Worm (Caenorhabditis elegans) whole organism, young adult: Measurements from ENCODE around the gene F21E9.2.

ENCODE experiments used
- D2030.7 ChIP-seq: fragments of 200-800 bp; sonication (Bioruptor generic); IDR thresholded peaks from 2 replicates; pipeline ENCODE4 v1.3.6; 2022; ENCODE audit warnings: missing genetic modification reagents, missing genetic modification characterization, missing compliant biosample characterization
- F10E7.11 ChIP-seq: sonication (generic microtip); optimal IDR thresholded peaks from 2 replicates; lab custom pipeline; 2017; ENCODE audit warnings: mild to moderate bottlenecking, missing genetic modification characterization, moderate library complexity, missing compliant biosample characterization
- F33H1.4 ChIP-seq: fragments of 200-800 bp; sonication (Bioruptor generic); IDR thresholded peaks from 2 replicates; pipeline ENCODE4 v1.3.6; 2022; ENCODE audit warnings: missing genetic modification reagents, missing genetic modification characterization, missing compliant biosample characterization
- F37B4.10 ChIP-seq: fragments of 200-800 bp; sonication (Bioruptor generic); IDR thresholded peaks from 2 replicates; pipeline ENCODE4 v1.3.6; 2022; ENCODE audit warnings: missing genetic modification characterization, missing compliant biosample characterization
- F52B5.7 ChIP-seq: sonication (generic microtip); optimal IDR thresholded peaks from 2 replicates; lab custom pipeline; 2016; ENCODE audit warnings: mild to moderate bottlenecking, missing genetic modification characterization, missing compliant biosample characterization
- K11D2.4 ChIP-seq: fragments of 200-800 bp; sonication (Bioruptor generic); IDR thresholded peaks from 2 replicates; pipeline ENCODE4 v1.3.6; 2022; ENCODE audit warnings: missing genetic modification reagents, missing genetic modification characterization, missing compliant biosample characterization
- T26A5.8 ChIP-seq: sonication (generic microtip); optimal IDR thresholded peaks from 2 replicates; lab custom pipeline; 2016; ENCODE audit warnings: missing genetic modification characterization, missing compliant biosample characterization
- Y95B8A.8 ChIP-seq: fragments of 200-800 bp; sonication (Bioruptor generic); IDR thresholded peaks from 2 replicates; pipeline ENCODE4 v1.3.6; 2022; ENCODE audit warnings: missing genetic modification reagents, missing genetic modification characterization, missing compliant biosample characterization
- aptf-2 ChIP-seq: fragments of 200-800 bp; sonication (Bioruptor generic); conservative IDR thresholded peaks from 2 replicates; pipeline ENCODE4 v1.3.6; 2022; ENCODE audit warnings: missing genetic modification reagents, missing genetic modification characterization, missing compliant biosample characterization
- aptf-3 ChIP-seq: fragments of 200-800 bp; sonication (Bioruptor generic); IDR thresholded peaks from 2 replicates; pipeline ENCODE4 v1.3.6; 2022; ENCODE audit warnings: missing genetic modification characterization, missing compliant biosample characterization
- atf-7 ChIP-seq: sonication (generic microtip); optimal IDR thresholded peaks from 2 replicates; lab custom pipeline; 2017; ENCODE audit warnings: mild to moderate bottlenecking, missing genetic modification characterization, missing compliant biosample characterization
- attf-3 ChIP-seq: fragments of 200-800 bp; sonication (Bioruptor generic); conservative IDR thresholded peaks from 2 replicates; pipeline ENCODE4 v1.3.6; 2022; ENCODE audit warnings: missing genetic modification reagents, missing genetic modification characterization, missing compliant biosample characterization
- attf-5 ChIP-seq: fragments of 200-800 bp; sonication (Bioruptor generic); optimal IDR thresholded peaks from 2 replicates; lab custom pipeline; 2018; ENCODE audit warnings: mild to moderate bottlenecking, missing genetic modification characterization, missing compliant biosample characterization
- bed-2 ChIP-seq: fragments of 200-800 bp; sonication (Bioruptor generic); IDR thresholded peaks from 2 replicates; pipeline ENCODE4 v1.3.6; 2022; ENCODE audit warnings: missing genetic modification reagents, missing genetic modification characterization, missing compliant biosample characterization
- cebp-1 ChIP-seq, 2 experiments: fragments of 200-800 bp in 1 of 2; sonication (Bioruptor generic) in 1 of 2; sonication (generic microtip) in 1 of 2; IDR thresholded peaks in 1 of 2; optimal IDR thresholded peaks in 1 of 2; 2 replicates each; pipeline versions ENCODE4 v1.3.6 to Lab custom; 2017 to 2022; ENCODE audit warnings: missing compliant biosample characterization in 2 of 2, missing genetic modification characterization in 2 of 2, mild to moderate bottlenecking in 1 of 2, missing genetic modification reagents in 1 of 2, moderate library complexity in 1 of 2
- cebp-2 ChIP-seq: fragments of 200-800 bp; sonication (Bioruptor generic); IDR thresholded peaks from 2 replicates; pipeline ENCODE4 v1.3.6; 2022; ENCODE audit warnings: missing genetic modification characterization, missing compliant biosample characterization
- chd-7 ChIP-seq: sonication (generic microtip); optimal IDR thresholded peaks from 2 replicates; lab custom pipeline; 2016; ENCODE audit warnings: mild to moderate bottlenecking, missing genetic modification characterization, moderate library complexity, missing compliant biosample characterization
- dox-1 ChIP-seq: fragments of 200-800 bp; sonication (Bioruptor generic); IDR thresholded peaks from 2 replicates; pipeline ENCODE4 v1.3.6; 2022; ENCODE audit warnings: missing genetic modification reagents, missing genetic modification characterization, missing compliant biosample characterization
- dpff-1 ChIP-seq: sonication (generic microtip); optimal IDR thresholded peaks from 2 replicates; lab custom pipeline; 2017; ENCODE audit warnings: mild to moderate bottlenecking, missing genetic modification characterization, missing compliant biosample characterization
- ekl-4 ChIP-seq: fragments of 200-800 bp; sonication (Bioruptor generic); IDR thresholded peaks from 2 replicates; pipeline ENCODE4 v1.3.6; 2022; ENCODE audit warnings: missing genetic modification reagents, missing genetic modification characterization, missing compliant biosample characterization
- hlh-26 ChIP-seq: fragments of 200-800 bp; sonication (Bioruptor generic); conservative IDR thresholded peaks from 2 replicates; pipeline ENCODE4 v1.3.6; 2022; ENCODE audit warnings: missing genetic modification reagents, missing genetic modification characterization, missing compliant biosample characterization
- hmg-1.2 ChIP-seq: fragments of 200-800 bp; sonication (Bioruptor generic); IDR thresholded peaks from 2 replicates; pipeline ENCODE4 v1.3.6; 2022; ENCODE audit warnings: missing genetic modification reagents, missing genetic modification characterization, missing compliant biosample characterization
- hmg-20 ChIP-seq: fragments of 200-800 bp; sonication (Bioruptor generic); IDR thresholded peaks from 2 replicates; pipeline ENCODE4 v1.3.6; 2022; ENCODE audit warnings: missing genetic modification reagents, missing genetic modification characterization, missing compliant biosample characterization
- lag-1 ChIP-seq: fragments of 200-800 bp; sonication (Bioruptor generic); IDR thresholded peaks from 2 replicates; pipeline ENCODE4 v1.3.6; 2022; ENCODE audit warnings: missing genetic modification reagents, missing genetic modification characterization, missing compliant biosample characterization
- let-526 ChIP-seq: fragments of 200-800 bp; sonication (Bioruptor generic); IDR thresholded peaks from 2 replicates; pipeline ENCODE4 v1.3.6; 2022; ENCODE audit warnings: missing genetic modification reagents, missing genetic modification characterization, missing compliant biosample characterization
- let-607 ChIP-seq, 2 experiments: fragments of 200-800 bp in 1 of 2; sonication (Bioruptor generic) in 1 of 2; sonication (generic microtip) in 1 of 2; optimal IDR thresholded peaks; 2 replicates each; lab custom pipeline; 2016 to 2018; ENCODE audit warnings: mild to moderate bottlenecking in 2 of 2, missing compliant biosample characterization in 2 of 2, missing genetic modification characterization in 2 of 2, moderate library complexity in 2 of 2, missing genotype in 1 of 2
- lin-35 ChIP-seq, 3 experiments: fragments of 150-350 bp in 2 of 3; sonication (generic microtip) in 1 of 3; optimal IDR thresholded peaks; 2 replicates each; lab custom pipeline; 2014 to 2018; ENCODE audit warnings: missing biosample characterization in 3 of 3, missing genetic modification characterization in 3 of 3, missing genetic modification reagents in 3 of 3
- lin-40 ChIP-seq: sonication (generic microtip); optimal IDR thresholded peaks from 2 replicates; lab custom pipeline; 2016; ENCODE audit warnings: missing genetic modification characterization, mild to moderate bottlenecking, missing compliant biosample characterization, missing genotype, missing genetic modification reagents
- lin-54 ChIP-seq: fragments of 200-800 bp; sonication (Bioruptor generic); optimal IDR thresholded peaks from 2 replicates; lab custom pipeline; 2018; ENCODE audit warnings: mild to moderate bottlenecking, missing genetic modification characterization, missing compliant biosample characterization
- lir-1 ChIP-seq: fragments of 200-800 bp; sonication (Bioruptor generic); conservative IDR thresholded peaks from 2 replicates; pipeline ENCODE4 v1.3.6; 2022; ENCODE audit warnings: missing genetic modification reagents, missing genetic modification characterization, missing compliant biosample characterization
- madf-6 ChIP-seq: fragments of 200-800 bp; sonication (Bioruptor generic); IDR thresholded peaks from 2 replicates; pipeline ENCODE4 v1.3.6; 2022; ENCODE audit warnings: missing genetic modification reagents, missing genetic modification characterization, missing compliant biosample characterization
- nfya-2 ChIP-seq: fragments of 200-800 bp; sonication (Bioruptor generic); IDR thresholded peaks from 2 replicates; pipeline ENCODE4 v1.3.6; 2022; ENCODE audit warnings: missing genetic modification reagents, missing genetic modification characterization, missing compliant biosample characterization
- nhr-179 ChIP-seq: sonication (generic microtip); optimal IDR thresholded peaks from 2 replicates; lab custom pipeline; 2016; ENCODE audit warnings: mild to moderate bottlenecking, missing genetic modification characterization, missing compliant biosample characterization
- nhr-80 ChIP-seq: sonication (generic microtip); optimal IDR thresholded peaks from 2 replicates; lab custom pipeline; 2016; ENCODE audit warnings: missing genetic modification characterization, missing compliant biosample characterization
- pbrm-1 ChIP-seq: fragments of 200-800 bp; sonication (Bioruptor generic); IDR thresholded peaks from 2 replicates; pipeline ENCODE4 v1.3.6; 2022; ENCODE audit warnings: missing genetic modification reagents, missing genetic modification characterization, missing compliant biosample characterization
- rcor-1 ChIP-seq: fragments of 200-800 bp; sonication (Bioruptor generic); IDR thresholded peaks from 2 replicates; pipeline ENCODE4 v1.3.6; 2022; ENCODE audit warnings: missing genetic modification reagents, missing genetic modification characterization, missing compliant biosample characterization
- rpc-1 ChIP-seq, 2 experiments: fragments of 150-350 bp in 1 of 2; sonication (generic microtip) in 1 of 2; optimal IDR thresholded peaks; 2 replicates each; lab custom pipeline; 2014 to 2018; ENCODE audit warnings: missing biosample characterization in 1 of 2, missing genetic modification characterization in 1 of 2, missing genetic modification reagents in 1 of 2, missing genotype in 1 of 2
- snpc-1.1 ChIP-seq: sonication (generic microtip); optimal IDR thresholded peaks from 2 replicates; lab custom pipeline; 2017; ENCODE audit warnings: missing genetic modification characterization, mild to moderate bottlenecking, missing compliant biosample characterization, antibody characterized with exemption, moderate library complexity, missing genotype, missing genetic modification reagents; ENCODE audit not compliant: insufficient read depth
- snpc-1.3 ChIP-seq: sonication (generic microtip); optimal IDR thresholded peaks from 2 replicates; lab custom pipeline; 2017; ENCODE audit warnings: missing genetic modification characterization, mild to moderate bottlenecking, missing compliant biosample characterization, antibody characterized with exemption, moderate library complexity, missing genotype, missing genetic modification reagents; ENCODE audit not compliant: insufficient read depth
- tbp1 ChIP-seq: fragments of 200-800 bp; sonication (Bioruptor generic); optimal IDR thresholded peaks from 2 replicates; lab custom pipeline; 2018; ENCODE audit warnings: mild to moderate bottlenecking, missing genetic modification characterization, missing compliant biosample characterization
- tbx-9 ChIP-seq: sonication (generic microtip); optimal IDR thresholded peaks from 2 replicates; lab custom pipeline; 2016; ENCODE audit warnings: borderline replicate concordance, missing genetic modification characterization, inconsistent platforms, missing compliant biosample characterization
- tlf-1 ChIP-seq: fragments of 200-800 bp; sonication (Bioruptor generic); optimal IDR thresholded peaks from 2 replicates; lab custom pipeline; 2018; ENCODE audit warnings: mild to moderate bottlenecking, missing genetic modification characterization, missing compliant biosample characterization
- unc-62 ChIP-seq: fragments of 150-350 bp; optimal IDR thresholded peaks from 2 replicates; lab custom pipeline; 2014; ENCODE audit warnings: missing biosample characterization, missing genetic modification reagents, missing genetic modification characterization
- zfh-2 ChIP-seq: fragments of 200-800 bp; sonication (Bioruptor generic); conservative IDR thresholded peaks from 2 replicates; pipeline ENCODE4 v1.3.6; 2022; ENCODE audit warnings: missing genetic modification reagents, missing genetic modification characterization, missing compliant biosample characterization
- ztf-22 ChIP-seq: fragments of 200-800 bp; sonication (Bioruptor generic); optimal IDR thresholded peaks from 2 replicates; lab custom pipeline; 2018; ENCODE audit warnings: mild to moderate bottlenecking, missing genetic modification characterization, moderate library complexity, missing compliant biosample characterization

The F21E9.2 gene

ce11 chrX:1337834-1338233 lies 8.1 kb upstream of the F21E9.2 start:
- TF ChIP-seq Y95B8A.8 (no peak), snpc-1.3 (tag; lab: Kevin White, UChicago) (no peak), nhr-80 (tag; lab: Kevin White, UChicago) (peak; percentile 52), tlf-1 (GFP tag; lab: Kevin White, UChicago) (no peak), ztf-22 (GFP tag; lab: Kevin White, UChicago) (no peak), F52B5.7 (no peak)

ce11 chrX:1337009-1337408 lies 7.3 kb upstream of the F21E9.2 start, which contains the start of gene ttr-37:
ttr-37 (minus strand) TSS chrX:1337175.
- TF ChIP-seq hmg-20 (GFP tag; lab: Robert Waterston, UW) (no peak), dox-1 (GFP tag; lab: Robert Waterston, UW) (peak; percentile 32; the same call in 1 of the 2 replicates), F10E7.11 (tag; lab: Kevin White, UChicago) (no peak), cebp-1 (GFP tag; IDR thresholded peaks at IDR 0.05; lab: Robert Waterston, UW) (0 out of 2 replicates have a peak, but pooled peaks have one; percentile 25), cebp-1 (tag; optimal IDR thresholded peaks at IDR 0.05; lab: Kevin White, UChicago) (peak; percentile 10), zfh-2 (GFP tag; lab: Robert Waterston, UW) (no peak), nhr-80 (tag; lab: Kevin White, UChicago) (peak; percentile 83), Y95B8A.8 (0 out of 2 replicates have a peak, but pooled peaks have one; percentile 52), lin-40 (tag; lab: Kevin White, UChicago) (no peak), madf-6 (GFP tag; lab: Robert Waterston, UW) (no peak), nfya-2 (no peak), atf-7 (tag; lab: Kevin White, UChicago) (peak; percentile 38), lag-1 (no peak), aptf-2 (GFP tag; lab: Robert Waterston, UW) (no peak), pbrm-1 (GFP tag; lab: Robert Waterston, UW) (no peak), K11D2.4 (GFP tag; lab: Robert Waterston, UW) (no peak), ekl-4 (GFP tag; lab: Robert Waterston, UW) (no peak), lin-54 (GFP tag; lab: Kevin White, UChicago) (no peak), chd-7 (peak; percentile 53), cebp-2 (GFP tag; lab: Robert Waterston, UW) (no peak), F52B5.7 (no peak), rcor-1 (GFP tag; lab: Robert Waterston, UW) (no peak), T26A5.8 (no peak), tlf-1 (GFP tag; lab: Kevin White, UChicago) (peak; percentile 56), tbp1 (GFP tag; lab: Kevin White, UChicago) (no peak), F33H1.4 (no peak), rpc-1 (optimal IDR thresholded peaks at IDR 0.05; lab: Kevin White, UChicago) (no peak), rpc-1 (tag; optimal IDR thresholded peaks at IDR 0.05; lab: Kevin White, UChicago) (no peak), hmg-1.2 (GFP tag; lab: Robert Waterston, UW) (no peak), aptf-3 (GFP tag; lab: Robert Waterston, UW) (no peak), F37B4.10 (GFP tag; lab: Robert Waterston, UW) (no peak), lir-1 (0 out of 2 replicates have a peak, but pooled peaks have one; percentile 21), let-526 (GFP tag; lab: Robert Waterston, UW) (0 out of 2 replicates have a peak, but pooled peaks have one; percentile 36), nhr-179 (tag; lab: Kevin White, UChicago) (no peak), tbx-9 (no peak), unc-62 (GFP tag; lab: Kevin White, UChicago) (peak; percentile 75), let-607 (tag; optimal IDR thresholded peaks at IDR 0.05; lab: Kevin White, UChicago) (peak; percentile 57 to 72), hlh-26 (GFP tag; lab: Robert Waterston, UW) (no peak), lin-35 (GFP tag; optimal IDR thresholded peaks at IDR 0.05; lab: Kevin White, UChicago) (no peak), bed-2 (GFP tag; lab: Robert Waterston, UW) (no peak), dpff-1 (tag; lab: Kevin White, UChicago) (no peak), snpc-1.1 (no peak), D2030.7 (no peak), attf-5 (GFP tag; lab: Kevin White, UChicago) (no peak), attf-3 (GFP tag; lab: Robert Waterston, UW) (no peak)
